Worm (Caenorhabditis elegans) whole organism, L2 larva: ENCODE results near the gene nhr-37.

Source experiments
- Y55F3AM.14 ChIP-seq: fragments of 200-800 bp; sonication (Bioruptor generic); optimal IDR thresholded peaks from 2 replicates; lab custom pipeline; 2018; ENCODE audit warnings: mild to moderate bottlenecking, missing genetic modification characterization, missing compliant biosample characterization
- blmp-1 ChIP-seq: sonication (generic microtip); optimal IDR thresholded peaks from 2 replicates; lab custom pipeline; 2017; ENCODE audit warnings: missing genetic modification characterization, mild to moderate bottlenecking, missing compliant biosample characterization, antibody characterized with exemption, moderate library complexity; ENCODE audit not compliant: insufficient read depth
- crh-2 ChIP-seq: sonication (generic microtip); optimal IDR thresholded peaks from 2 replicates; lab custom pipeline; 2017; ENCODE audit warnings: missing biosample characterization, missing genetic modification characterization
- elt-3 ChIP-seq: sonication (generic microtip); optimal IDR thresholded peaks from 2 replicates; lab custom pipeline; 2017; ENCODE audit warnings: missing biosample characterization, missing genetic modification characterization
- fos-1 ChIP-seq: fragments of 150-350 bp; optimal IDR thresholded peaks from 2 replicates; lab custom pipeline; 2014; ENCODE audit warnings: missing biosample characterization, missing genetic modification characterization
- lin-39 ChIP-seq: fragments of 150-350 bp; optimal IDR thresholded peaks from 2 replicates; lab custom pipeline; 2014; ENCODE audit warnings: missing biosample characterization, missing genetic modification reagents, missing genetic modification characterization
- nhr-12 ChIP-seq: fragments of 150-350 bp; optimal IDR thresholded peaks from 2 replicates; lab custom pipeline; 2014; ENCODE audit warnings: missing biosample characterization, missing genetic modification characterization
- nhr-23 ChIP-seq: fragments of 150-350 bp; optimal IDR thresholded peaks from 2 replicates; lab custom pipeline; 2014; ENCODE audit warnings: missing biosample characterization, missing genetic modification reagents, missing genetic modification characterization
- nhr-25 ChIP-seq: fragments of 150-350 bp; sonication (generic microtip); optimal IDR thresholded peaks from 3 replicates; lab custom pipeline; 2014; ENCODE audit warnings: missing biosample characterization, missing genetic modification characterization
- sem-4 ChIP-seq: fragments of 150-350 bp; optimal IDR thresholded peaks from 2 replicates; lab custom pipeline; 2014; ENCODE audit warnings: missing biosample characterization, missing genetic modification reagents, missing genetic modification characterization
- skn-1 ChIP-seq: sonication (generic microtip); optimal IDR thresholded peaks from 2 replicates; lab custom pipeline; 2017; ENCODE audit warnings: missing biosample characterization, missing genetic modification characterization
- unc-39 ChIP-seq: fragments of 150-350 bp; optimal IDR thresholded peaks from 2 replicates; lab custom pipeline; 2014; ENCODE audit warnings: missing biosample characterization, missing genetic modification characterization
- unc-62 ChIP-seq: fragments of 150-350 bp; optimal IDR thresholded peaks from 2 replicates; lab custom pipeline; 2014; ENCODE audit warnings: missing biosample characterization, missing genetic modification reagents, missing genetic modification characterization
- ztf-11 ChIP-seq: sonication (generic microtip); optimal IDR thresholded peaks from 2 replicates; lab custom pipeline; 2017; ENCODE audit warnings: missing biosample characterization, missing genetic modification characterization

ce11 chrV:6657532-6658259, 35.7 kb downstream of the nhr-37 start:
- TF ChIP-seq nhr-12 (tag; lab: Kevin White, UChicago) (no peak), sem-4 (tag; lab: Kevin White, UChicago) (no peak), blmp-1 (tag; lab: Kevin White, UChicago) (no peak), crh-2 (tag; lab: Kevin White, UChicago) (no peak), Y55F3AM.14 (no peak), ztf-11 (no peak), fos-1 (tag; lab: Kevin White, UChicago) (no peak), unc-62 (GFP tag; lab: Kevin White, UChicago) (no peak), nhr-25 (tag; lab: Kevin White, UChicago) (no peak), lin-39 (tag; lab: Kevin White, UChicago) (no peak), nhr-23 (no peak), unc-39 (tag; lab: Kevin White, UChicago) (no peak), skn-1 (tag; lab: Kevin White, UChicago) (peak; percentile 13), elt-3 (tag; lab: Kevin White, UChicago) (no peak)
